Worm (Caenorhabditis elegans) whole organism, midembryonic: ENCODE data around the gene C07A9.9.

Experiments used
- cog-1 ChIP-seq: sonication (generic microtip); optimal IDR thresholded peaks from 2 replicates; lab custom pipeline; 2016; ENCODE audit warnings: missing genetic modification characterization, missing compliant biosample characterization
- klf-2 ChIP-seq: fragments of 200-800 bp; sonication (Bioruptor generic); conservative IDR thresholded peaks from 2 replicates; pipeline ENCODE4 v1.3.6; 2022; ENCODE audit warnings: missing genetic modification reagents, missing genetic modification characterization, missing compliant biosample characterization
- ref-1 ChIP-seq: fragments of 200-800 bp; sonication (Bioruptor generic); conservative IDR thresholded peaks from 2 replicates; pipeline ENCODE4 v1.3.6; 2022; ENCODE audit warnings: missing genetic modification reagents, missing genetic modification characterization, missing compliant biosample characterization
- tab-1 ChIP-seq: fragments of 200-800 bp; sonication (Bioruptor generic); IDR thresholded peaks from 2 replicates; pipeline ENCODE4 v1.3.6; 2022; ENCODE audit warnings: missing genetic modification characterization, missing compliant biosample characterization
- ztf-23 ChIP-seq: fragments of 200-800 bp; sonication (Bioruptor generic); IDR thresholded peaks from 2 replicates; pipeline ENCODE4 v1.3.6; 2022; ENCODE audit warnings: missing genetic modification reagents, missing genetic modification characterization, missing compliant biosample characterization
- ztf-29 ChIP-seq: fragments of 200-800 bp; sonication (Bioruptor generic); IDR thresholded peaks from 2 replicates; pipeline ENCODE4 v1.3.6; 2022; ENCODE audit warnings: missing genetic modification reagents, missing genetic modification characterization, missing compliant biosample characterization

DNA sequence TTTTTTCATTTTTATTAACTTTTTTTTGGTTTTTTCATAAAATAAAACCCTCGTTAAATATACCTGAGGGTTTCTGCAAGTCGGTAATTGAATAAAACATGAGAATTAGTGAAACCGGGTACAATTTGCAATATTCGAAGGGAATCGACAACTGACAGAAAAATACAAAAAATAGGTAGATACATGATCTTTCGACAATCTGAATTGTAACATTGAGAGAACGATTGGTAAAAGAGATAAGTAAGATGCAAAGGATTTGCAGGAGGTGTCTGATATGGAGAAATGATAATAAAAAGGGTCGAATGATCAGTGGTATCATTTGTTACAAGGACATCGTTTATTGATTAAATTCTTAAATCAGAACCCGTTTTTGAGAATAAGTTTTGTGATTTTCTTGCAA, 11.4 kb upstream of the C07A9.9 start, which contains the start of gene ugt-60:
- no peak for TF ChIP-seq ztf-29
- TF ChIP-seq tab-1 (GFP tag; lab: Robert Waterston, UW), result no peak
- no peak for TF ChIP-seq ref-1
- TF ChIP-seq klf-2 (GFP tag; lab: Robert Waterston, UW), result no peak
- no peak for TF ChIP-seq ztf-23 (GFP tag; lab: Robert Waterston, UW)
- no peak for TF ChIP-seq cog-1 (tag; lab: Kevin White, UChicago)
